Worm (Caenorhabditis elegans) whole organism, L4 larva: ENCODE data around the gene R144.11.

Source experiments
- lin-1 ChIP-seq: fragments of 200-800 bp; sonication (Bioruptor generic); IDR thresholded peaks from 2 replicates; pipeline ENCODE4 v1.3.6; 2022; ENCODE audit warnings: missing genetic modification reagents, missing genetic modification characterization, missing compliant biosample characterization
- nhr-237 ChIP-seq: sonication (generic microtip); optimal IDR thresholded peaks from 2 replicates; lab custom pipeline; 2017; ENCODE audit warnings: missing biosample characterization, missing genetic modification characterization

- no peak for TF ChIP-seq nhr-237
- TF ChIP-seq lin-1 (GFP tag; lab: Robert Waterston, UW): no peak
Measured at ce11 chrIII:5012460-5012859, 3.8 kb upstream of the R144.11 start.
